Fruit fly (Drosophila melanogaster) whole organism, pupa: ENCODE measurements around the gene Bub3.

Source experiments
- CG13204 ChIP-seq: fragments of 200-800 bp; sonication (Bioruptor generic); optimal IDR thresholded peaks from 2 replicates; lab custom pipeline; 2018; ENCODE audit warnings: missing biosample characterization, mild to moderate bottlenecking, missing genetic modification characterization, moderate library complexity
- CG17806 ChIP-seq: fragments of 200-800 bp; sonication (Bioruptor generic); optimal IDR thresholded peaks from 2 replicates; lab custom pipeline; 2018; ENCODE audit warnings: missing biosample characterization, mild to moderate bottlenecking, missing genetic modification characterization, moderate library complexity
- CG34367 ChIP-seq: fragments of 200-800 bp; sonication (Bioruptor generic); optimal IDR thresholded peaks from 2 replicates; lab custom pipeline; 2018; ENCODE audit warnings: missing biosample characterization, mild to moderate bottlenecking, missing genetic modification characterization
- CG4496 ChIP-seq: fragments of 200-800 bp; sonication (Bioruptor generic); IDR thresholded peaks from 3 replicates; pipeline ENCODE4 v1.3.6; 2022; ENCODE audit warnings: missing biosample characterization, missing genetic modification characterization
- CG8159 ChIP-seq: fragments of 200-800 bp; sonication (Bioruptor generic); optimal IDR thresholded peaks from 3 replicates; lab custom pipeline; 2018; ENCODE audit warnings: missing biosample characterization, mild to moderate bottlenecking, missing genetic modification characterization, moderate library complexity
- CG8301 ChIP-seq: fragments of 200-800 bp; sonication (Bioruptor generic); optimal IDR thresholded peaks from 2 replicates; lab custom pipeline; 2018; ENCODE audit warnings: missing biosample characterization, mild to moderate bottlenecking, missing genetic modification characterization
- D1 ChIP-seq: fragments of 200-800 bp; sonication (Bioruptor generic); optimal IDR thresholded peaks from 2 replicates; lab custom pipeline; 2018; ENCODE audit warnings: missing biosample characterization, mild to moderate bottlenecking, missing genetic modification characterization, moderate library complexity
- EcR ChIP-seq: fragments of 200-800 bp; sonication (Bioruptor generic); optimal IDR thresholded peaks from 3 replicates; lab custom pipeline; 2019; ENCODE audit warnings: missing biosample characterization, missing genetic modification characterization, mild to moderate bottlenecking, moderate library complexity, missing genetic modification reagents
- Ets98B ChIP-seq: fragments of 200-800 bp; sonication (Bioruptor generic); IDR thresholded peaks from 2 replicates; pipeline ENCODE4 v1.3.6; 2022; ENCODE audit warnings: missing biosample characterization, missing genetic modification characterization
- Snoo ChIP-seq: fragments of 200-800 bp; sonication (Bioruptor generic); optimal IDR thresholded peaks from 3 replicates; lab custom pipeline; 2017; ENCODE audit warnings: missing biosample characterization, mild to moderate bottlenecking, missing genetic modification characterization, inconsistent platforms

- TF ChIP-seq EcR (no peak), CG8301 (no peak), D1 (no peak), CG8159 (tag; lab: Kevin White, UChicago) (no peak), CG34367 (tag; lab: Kevin White, UChicago) (no peak), CG13204 (no peak), Snoo (tag; lab: Kevin White, UChicago) (no peak), CG17806 (no peak), CG4496 (GFP tag; lab: Robert Waterston, UW) (no peak), Ets98B (GFP tag; lab: Robert Waterston, UW) (no peak)
Measured at dm6 chr3R:29681241-29681640, 6.0 kb upstream of the Bub3 start.
